Worm (Caenorhabditis elegans): ENCODE data around the gene F59A2.5.
"Not testable (repeated sequence)": the region's sequence is repeated elsewhere in the genome, so short reads cannot be mapped to it uniquely, and the experiment has no call there.

The F59A2.5 gene

DNA sequence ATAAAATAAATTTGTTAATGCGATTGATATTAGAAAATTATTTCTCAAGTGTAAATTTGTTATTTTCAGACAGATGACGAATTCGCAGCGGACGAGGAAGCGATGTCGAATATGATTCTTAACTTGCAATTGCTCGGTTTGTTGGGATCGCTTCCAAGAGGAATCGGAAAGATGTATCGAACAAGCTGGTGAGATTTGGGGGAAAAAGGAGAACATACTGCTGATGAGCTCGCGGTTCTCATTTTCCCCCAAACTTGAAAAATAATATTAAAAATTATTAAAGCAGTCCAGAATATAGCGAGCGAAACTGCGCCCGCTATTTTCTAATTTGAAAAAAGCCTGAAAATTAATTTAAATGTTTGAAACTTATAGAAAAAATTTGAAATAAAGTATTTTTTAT, 48.8 kb downstream of the F59A2.5 start, which contains the start of gene C34C12.2:
Gene C34C12.2, plus strand, starts transcription at position 301 of the 400 bp plus-strand sequence.
- TF ChIP-seq atf-7 (tag; optimal IDR thresholded peaks at IDR 0.05); Y56A3A.18 (GFP tag; IDR thresholded peaks at IDR 0.05); ztf-22 (GFP tag; optimal IDR thresholded peaks at IDR 0.05): not testable (repeated sequence)

DNA sequence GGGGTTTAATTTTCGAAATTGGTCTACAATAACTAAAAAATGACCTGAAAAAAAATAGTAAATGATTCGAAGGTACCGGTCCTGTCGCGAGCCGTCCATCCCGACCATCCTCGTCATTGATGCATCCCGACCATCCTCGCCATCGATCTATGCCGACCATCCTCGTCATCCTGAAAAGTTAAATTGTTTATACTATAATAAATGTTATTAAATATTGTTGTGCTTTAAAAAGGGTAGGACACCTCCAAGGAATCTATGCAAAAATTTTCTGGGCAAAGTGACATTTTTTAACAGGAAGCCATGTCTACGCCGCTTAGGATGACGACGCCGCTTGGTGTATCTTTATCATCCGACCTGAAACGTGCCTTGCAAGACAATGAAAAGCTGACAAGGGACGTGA, 49.4 kb downstream of the F59A2.5 start, which contains the start of gene C34C12.1:
Gene C34C12.1, plus strand, starts transcription at position 301 of the 400 bp plus-strand sequence.
- TF ChIP-seq C17E4.6, dox-1, egl-44 (GFP tag; IDR thresholded peaks at IDR 0.05): not testable (repeated sequence)

Measured in whole organism, young adult.